Fruit fly (Drosophila melanogaster) whole organism, embryonic: ENCODE data around the gene CG7739.
A peak's percentile ranks its signal among the peaks of the same experiment; 100 is the strongest.

ENCODE experiments used
- B-H2 ChIP-seq: fragments of 200-800 bp; sonication (Bioruptor generic); optimal IDR thresholded peaks from 2 replicates; lab custom pipeline; 2018; ENCODE audit warnings: missing biosample characterization, mild to moderate bottlenecking, missing genetic modification characterization
- Blimp-1 ChIP-seq: fragments of 200-800 bp; sonication (Bioruptor generic); optimal IDR thresholded peaks from 3 replicates; lab custom pipeline; 2018; ENCODE audit warnings: missing biosample characterization, missing genetic modification characterization, mild to moderate bottlenecking, moderate library complexity, missing genetic modification reagents
- CG17186 ChIP-seq: fragments of 200-800 bp; sonication (Bioruptor generic); optimal IDR thresholded peaks from 3 replicates; lab custom pipeline; 2017; ENCODE audit warnings: missing biosample characterization, missing genetic modification reagents, missing genetic modification characterization
- CG17361 ChIP-seq: fragments of 200-800 bp; sonication (Bioruptor generic); IDR thresholded peaks from 3 replicates; pipeline ENCODE4 v1.3.6; 2022; ENCODE audit warnings: missing biosample characterization, missing genetic modification characterization
- CG1832 ChIP-seq: fragments of 200-800 bp; sonication (Bioruptor generic); optimal IDR thresholded peaks from 2 replicates; lab custom pipeline; 2017; ENCODE audit warnings: missing biosample characterization, mild to moderate bottlenecking, missing genetic modification characterization, inconsistent platforms
- Gug ChIP-seq: fragments of 200-800 bp; sonication (Bioruptor generic); IDR thresholded peaks from 4 replicates; pipeline ENCODE4 v1.3.6; 2022; ENCODE audit warnings: missing biosample characterization, missing genetic modification characterization
- Mrtf ChIP-seq: fragments of 200-800 bp; sonication (Bioruptor generic); IDR thresholded peaks from 3 replicates; pipeline ENCODE4 v1.3.6; 2022; ENCODE audit warnings: missing biosample characterization, missing genetic modification characterization
- Sry-δ ChIP-seq: fragments of 200-800 bp; sonication (Bioruptor generic); optimal IDR thresholded peaks from 2 replicates; lab custom pipeline; 2016; ENCODE audit warnings: missing biosample characterization, missing genetic modification characterization
- Xrp1 ChIP-seq: fragments of 200-800 bp; sonication (Bioruptor generic); IDR thresholded peaks from 2 replicates; pipeline ENCODE4 v1.3.6; 2022; ENCODE audit warnings: missing biosample characterization, missing genetic modification characterization
- abd-A ChIP-seq: fragments of 200-800 bp; sonication (Bioruptor generic); optimal IDR thresholded peaks from 3 replicates; lab custom pipeline; 2019; ENCODE audit warnings: missing biosample characterization, mild to moderate bottlenecking, missing genetic modification characterization, moderate library complexity
- ara ChIP-seq: fragments of 200-800 bp; sonication (Bioruptor generic); IDR thresholded peaks from 2 replicates; pipeline ENCODE4 v1.3.6; 2022; ENCODE audit warnings: missing biosample characterization, missing genetic modification characterization
- bcd ChIP-seq: fragments of 200-800 bp; sonication (Bioruptor generic); optimal IDR thresholded peaks from 2 replicates; lab custom pipeline; 2017; ENCODE audit warnings: missing biosample characterization, mild to moderate bottlenecking, missing genetic modification characterization
- tgo ChIP-seq: fragments of 200-800 bp; sonication (Bioruptor generic); IDR thresholded peaks from 3 replicates; pipeline ENCODE4 v1.3.6; 2022; ENCODE audit warnings: missing biosample characterization, missing genetic modification characterization

dm6 chr3L:15595175-15595724, 32.4 kb upstream of the CG7739 start:
- no peak for TF ChIP-seq Sry-δ (GFP tag; lab: Kevin White, UChicago)
- no peak for TF ChIP-seq Gug
- no peak for TF ChIP-seq CG1832
- TF ChIP-seq Mrtf (GFP tag; lab: Robert Waterston, UW), result no peak
- TF ChIP-seq CG17361 (GFP tag; lab: Robert Waterston, UW), result no peak
- peak; percentile 9 for TF ChIP-seq Blimp-1 (GFP tag; lab: Kevin White, UChicago)
- no peak for TF ChIP-seq B-H2 (GFP tag; lab: Kevin White, UChicago)
- no peak for TF ChIP-seq Xrp1 (GFP tag; lab: Robert Waterston, UW)
- no peak for TF ChIP-seq ara
- TF ChIP-seq tgo (GFP tag; lab: Robert Waterston, UW), result no peak
- no peak for TF ChIP-seq bcd (GFP tag; lab: Kevin White, UChicago)
- no peak for TF ChIP-seq CG17186
- TF ChIP-seq abd-A (tag; lab: Kevin White, UChicago), result no peak
